Worm (Caenorhabditis elegans): ENCODE data around the gene idpp-5.

Gene idpp-5

DNA sequence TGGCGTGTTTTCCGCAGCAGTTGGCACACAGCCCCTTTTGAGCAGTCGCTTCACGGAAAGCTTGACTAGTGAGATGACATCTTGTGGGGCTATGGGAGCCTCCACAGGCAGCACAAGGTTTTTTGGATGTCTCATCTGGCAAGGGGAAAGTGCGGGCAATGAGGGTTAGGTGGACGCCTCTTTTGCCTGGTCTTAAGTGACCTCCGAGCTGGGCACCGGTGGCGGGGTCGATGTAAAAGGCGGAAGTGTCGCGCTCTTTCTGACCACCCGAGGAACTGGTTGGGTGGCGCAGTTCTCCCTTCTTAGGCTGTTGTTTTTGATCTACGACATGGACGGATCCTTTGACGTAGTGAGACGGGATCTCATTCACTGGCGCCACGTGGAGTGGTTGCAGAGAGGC lies 41.2 kb downstream of the idpp-5 start:
- no peak for TF ChIP-seq ceh-43 (GFP tag; optimal IDR thresholded peaks at IDR 0.05)
- TF ChIP-seq snpc-4 (tag; optimal IDR thresholded peaks at IDR 0.05) = no peak
- no peak for TF ChIP-seq ces-1 (GFP tag; optimal IDR thresholded peaks at IDR 0.05)
- TF ChIP-seq lin-32 (GFP tag; optimal IDR thresholded peaks at IDR 0.05) = no peak
- TF ChIP-seq nhr-76 (tag; optimal IDR thresholded peaks at IDR 0.05) = no peak
- no peak for TF ChIP-seq ceh-83 (GFP tag; optimal IDR thresholded peaks at IDR 0.05)
- TF ChIP-seq tbx-8 (GFP tag; optimal IDR thresholded peaks at IDR 0.05) = no peak
- TF ChIP-seq blmp-1 (tag; optimal IDR thresholded peaks at IDR 0.05) = no peak
- TF ChIP-seq nhr-28 (tag; optimal IDR thresholded peaks at IDR 0.05) = no peak
- TF ChIP-seq mls-2 (tag; optimal IDR thresholded peaks at IDR 0.05) = no peak
- TF ChIP-seq elt-3 (tag; optimal IDR thresholded peaks at IDR 0.05) = no peak
- no peak for TF ChIP-seq sptf-1 (tag; optimal IDR thresholded peaks at IDR 0.05)
- TF ChIP-seq cnd-1 (tag; optimal IDR thresholded peaks at IDR 0.05) = no peak
- TF ChIP-seq lsy-2 (tag; optimal IDR thresholded peaks at IDR 0.05) = no peak
- no peak for TF ChIP-seq elt-1 (tag; optimal IDR thresholded peaks at IDR 0.05; ENCODE audit: borderline replicate concordance, insufficient read depth)

DNA sequence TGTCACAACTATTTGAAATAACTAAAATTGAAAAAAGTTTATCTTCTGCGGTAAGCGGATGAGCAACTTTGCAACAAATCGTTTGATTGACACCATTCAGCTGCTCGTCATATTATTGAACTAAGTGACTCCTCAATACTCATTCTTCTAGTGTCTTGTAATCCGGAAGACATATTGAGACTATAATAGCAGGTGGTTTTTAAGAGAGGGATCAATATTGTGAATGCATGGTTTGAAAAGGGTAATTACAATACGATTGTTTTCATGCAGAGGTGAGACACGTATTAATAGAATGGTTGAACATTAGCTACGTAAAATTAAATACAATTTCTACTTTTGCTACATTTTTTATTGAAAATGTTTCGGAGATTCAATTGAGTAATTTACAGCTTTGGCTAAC lies 49.4 kb downstream of the idpp-5 start:
- TF ChIP-seq zip-8 (tag; optimal IDR thresholded peaks at IDR 0.05) (no peak), ceh-83 (GFP tag; optimal IDR thresholded peaks at IDR 0.05) (no peak), sem-2 (GFP tag; optimal IDR thresholded peaks at IDR 0.05) (no peak), mab-5 (tag; optimal IDR thresholded peaks at IDR 0.05) (no peak), blmp-1 (tag; optimal IDR thresholded peaks at IDR 0.05) (no peak), mep-1 (tag; optimal IDR thresholded peaks at IDR 0.05) (no peak), elt-1 (tag; optimal IDR thresholded peaks at IDR 0.05; ENCODE audit: borderline replicate concordance, insufficient read depth) (no peak), mls-2 (tag; optimal IDR thresholded peaks at IDR 0.05) (no peak), ces-1 (GFP tag; optimal IDR thresholded peaks at IDR 0.05) (no peak), drap-1 (GFP tag; optimal IDR thresholded peaks at IDR 0.05) (no peak), M03D4.4 (tag; optimal IDR thresholded peaks at IDR 0.05) (no peak), nhr-28 (tag; optimal IDR thresholded peaks at IDR 0.05) (no peak), unc-120 (tag; optimal IDR thresholded peaks at IDR 0.05; ENCODE audit: poor library complexity, severe bottlenecking) (no peak), nhr-76 (tag; optimal IDR thresholded peaks at IDR 0.05) (no peak), unc-39 (tag; optimal IDR thresholded peaks at IDR 0.05) (no peak), sptf-1 (tag; optimal IDR thresholded peaks at IDR 0.05) (no peak), tbx-8 (GFP tag; optimal IDR thresholded peaks at IDR 0.05) (no peak)

DNA sequence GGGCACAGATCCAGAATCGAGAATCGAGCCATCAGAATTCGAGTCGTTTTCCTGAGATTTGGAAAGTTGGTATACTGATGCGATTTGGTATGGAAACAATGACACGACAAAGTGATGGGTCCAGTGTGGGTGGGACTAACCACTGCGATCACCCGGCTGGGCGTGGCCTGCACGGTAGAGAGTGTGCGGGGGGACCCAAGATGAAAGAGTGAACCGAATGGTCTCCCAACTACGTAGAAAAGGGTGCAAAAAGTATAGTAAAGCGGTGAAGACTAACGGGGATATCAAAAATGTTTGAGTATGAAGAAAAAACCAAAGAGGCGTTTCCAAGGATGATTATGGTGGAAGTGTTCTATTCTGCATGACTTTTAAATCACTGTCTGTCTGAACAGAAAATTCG lies 50.4 kb downstream of the idpp-5 start, which contains the start of gene fkh-2:
Gene fkh-2, minus strand, starts transcription at position 101 of the 400 bp plus-strand sequence.
- no peak for TF ChIP-seq sem-2 (GFP tag; optimal IDR thresholded peaks at IDR 0.05)
- no peak for TF ChIP-seq bed-3 (GFP tag; optimal IDR thresholded peaks at IDR 0.05)
- TF ChIP-seq M03D4.4 (tag; optimal IDR thresholded peaks at IDR 0.05) = no peak
- no peak for TF ChIP-seq lin-32 (GFP tag; optimal IDR thresholded peaks at IDR 0.05)
- TF ChIP-seq tbx-8 (GFP tag; optimal IDR thresholded peaks at IDR 0.05) = no peak
- no peak for TF ChIP-seq nhr-237 (tag; optimal IDR thresholded peaks at IDR 0.05)
- TF ChIP-seq lin-13 (tag; optimal IDR thresholded peaks at IDR 0.05) = no peak
- no peak for TF ChIP-seq mls-2 (tag; optimal IDR thresholded peaks at IDR 0.05)
- no peak for TF ChIP-seq unc-39 (tag; optimal IDR thresholded peaks at IDR 0.05)
- no peak for TF ChIP-seq nhr-12 (tag; optimal IDR thresholded peaks at IDR 0.05)
- TF ChIP-seq nhr-2 (tag; optimal IDR thresholded peaks at IDR 0.05) = no peak
- TF ChIP-seq ces-1 (GFP tag; optimal IDR thresholded peaks at IDR 0.05) = no peak
- no peak for TF ChIP-seq drap-1 (GFP tag; optimal IDR thresholded peaks at IDR 0.05)
- no peak for TF ChIP-seq nhr-28 (tag; optimal IDR thresholded peaks at IDR 0.05)
- TF ChIP-seq pha-4 (tag; optimal IDR thresholded peaks at IDR 0.05) = no peak
- no peak for TF ChIP-seq lsy-2 (tag; optimal IDR thresholded peaks at IDR 0.05)
- no peak for TF ChIP-seq zip-8 (tag; optimal IDR thresholded peaks at IDR 0.05)

Data from whole organism, mixed stage, embryonic.